Fruit fly (Drosophila melanogaster) whole organism, embryonic: Measurements from ENCODE around the gene Miga.

Experiments used
- ATbp ChIP-seq: fragments of 200-800 bp; sonication (Bioruptor generic); optimal IDR thresholded peaks from 2 replicates; lab custom pipeline; 2017; ENCODE audit warnings: missing biosample characterization, mild to moderate bottlenecking, missing genetic modification characterization, missing genetic modification reagents
- Antp ChIP-seq: fragments of 200-800 bp; sonication (Bioruptor generic); optimal IDR thresholded peaks from 3 replicates; lab custom pipeline; 2016; ENCODE audit warnings: missing biosample characterization, missing genetic modification characterization
- Atf6 ChIP-seq: fragments of 200-800 bp; sonication (Bioruptor generic); IDR thresholded peaks from 2 replicates; pipeline ENCODE4 v1.3.6; 2022; ENCODE audit warnings: missing biosample characterization, missing genetic modification characterization
- Bgb ChIP-seq: fragments of 200-800 bp; sonication (Bioruptor generic); IDR thresholded peaks from 2 replicates; pipeline ENCODE4 v1.3.6; 2022; ENCODE audit warnings: missing biosample characterization, missing genetic modification characterization; ENCODE audit not compliant: partially characterized antibody
- CG10321 ChIP-seq: fragments of 200-800 bp; sonication (Bioruptor generic); IDR thresholded peaks from 2 replicates; pipeline ENCODE4 v1.3.6; 2022; ENCODE audit warnings: missing biosample characterization, missing genetic modification characterization
- CG10431 ChIP-seq: fragments of 200-800 bp; sonication (Bioruptor generic); optimal IDR thresholded peaks from 3 replicates; lab custom pipeline; 2018; ENCODE audit warnings: missing biosample characterization, mild to moderate bottlenecking, missing genetic modification characterization
- CG10543 ChIP-seq: fragments of 200-800 bp; sonication (Bioruptor generic); optimal IDR thresholded peaks from 3 replicates; lab custom pipeline; 2017; ENCODE audit warnings: missing biosample characterization, mild to moderate bottlenecking, missing genetic modification characterization, moderate library complexity
- CG11504 ChIP-seq: fragments of 200-800 bp; sonication (Bioruptor generic); optimal IDR thresholded peaks from 3 replicates; lab custom pipeline; 2019; ENCODE audit warnings: missing biosample characterization, mild to moderate bottlenecking, missing genetic modification characterization, moderate library complexity
- CG11723 ChIP-seq: fragments of 200-800 bp; sonication (Bioruptor generic); optimal IDR thresholded peaks from 2 replicates; lab custom pipeline; 2017; ENCODE audit warnings: missing biosample characterization, mild to moderate bottlenecking, missing genetic modification characterization
- CG12744 ChIP-seq: fragments of 200-800 bp; sonication (Bioruptor generic); optimal IDR thresholded peaks from 2 replicates; lab custom pipeline; 2016; ENCODE audit warnings: missing biosample characterization, missing genetic modification characterization
- CG15514 ChIP-seq: fragments of 200-800 bp; sonication (Bioruptor generic); optimal IDR thresholded peaks from 3 replicates; lab custom pipeline; 2017; ENCODE audit warnings: missing biosample characterization, missing genetic modification characterization, mild to moderate bottlenecking, moderate library complexity, missing genetic modification reagents
- CG15696 ChIP-seq: fragments of 200-800 bp; sonication (Bioruptor generic); optimal IDR thresholded peaks from 2 replicates; lab custom pipeline; 2019; ENCODE audit warnings: missing biosample characterization, mild to moderate bottlenecking, missing genetic modification characterization, moderate library complexity
- CG1647 ChIP-seq: fragments of 200-800 bp; sonication (Bioruptor generic); optimal IDR thresholded peaks from 3 replicates; lab custom pipeline; 2016; ENCODE audit warnings: missing biosample characterization, missing genetic modification characterization
- CG17359 ChIP-seq: fragments of 200-800 bp; sonication (Bioruptor generic); optimal IDR thresholded peaks from 3 replicates; lab custom pipeline; 2018; ENCODE audit warnings: missing biosample characterization, mild to moderate bottlenecking, missing genetic modification characterization, moderate library complexity
- CG18599 ChIP-seq: fragments of 200-800 bp; sonication (Bioruptor generic); optimal IDR thresholded peaks from 3 replicates; lab custom pipeline; 2017; ENCODE audit warnings: missing biosample characterization, missing genetic modification characterization, mild to moderate bottlenecking, moderate library complexity, missing genetic modification reagents
- CG31441 ChIP-seq: fragments of 200-800 bp; sonication (Bioruptor generic); IDR thresholded peaks from 2 replicates; pipeline ENCODE4 v1.3.6; 2022; ENCODE audit warnings: missing biosample characterization, missing genetic modification characterization
- CG32532 ChIP-seq: fragments of 200-800 bp; sonication (Bioruptor generic); IDR thresholded peaks from 2 replicates; pipeline ENCODE4 v1.3.6; 2022; ENCODE audit warnings: missing biosample characterization, missing genetic modification characterization
- CG4360 ChIP-seq: fragments of 200-800 bp; sonication (Bioruptor generic); IDR thresholded peaks from 2 replicates; pipeline ENCODE4 v1.3.6; 2022; ENCODE audit warnings: missing biosample characterization, missing genetic modification characterization
- CG6813 ChIP-seq: fragments of 200-800 bp; sonication (Bioruptor generic); optimal IDR thresholded peaks from 2 replicates; lab custom pipeline; 2017; ENCODE audit warnings: missing biosample characterization, missing genetic modification characterization, mild to moderate bottlenecking, moderate library complexity, missing genetic modification reagents
- CG8924 ChIP-seq: fragments of 200-800 bp; optimal IDR thresholded peaks from 3 replicates; lab custom pipeline; 2019; ENCODE audit warnings: missing biosample characterization, mild to moderate bottlenecking, missing genetic modification characterization, moderate library complexity
- CG9727 ChIP-seq: fragments of 200-800 bp; sonication (Bioruptor generic); optimal IDR thresholded peaks from 3 replicates; lab custom pipeline; 2017; ENCODE audit warnings: missing biosample characterization, mild to moderate bottlenecking, missing genetic modification characterization
- CG9817 ChIP-seq: fragments of 200-800 bp; sonication (Bioruptor generic); optimal IDR thresholded peaks from 2 replicates; lab custom pipeline; 2018; ENCODE audit warnings: missing biosample characterization, mild to moderate bottlenecking, missing genetic modification characterization, moderate library complexity
- D19A ChIP-seq: fragments of 200-800 bp; optimal IDR thresholded peaks from 3 replicates; lab custom pipeline; 2019; ENCODE audit warnings: missing biosample characterization, mild to moderate bottlenecking, missing genetic modification characterization, moderate library complexity
- Deaf1 ChIP-seq: fragments of 200-800 bp; optimal IDR thresholded peaks from 3 replicates; lab custom pipeline; 2019; ENCODE audit warnings: missing biosample characterization, mild to moderate bottlenecking, missing genetic modification characterization, moderate library complexity
- Doc3 ChIP-seq: fragments of 200-800 bp; sonication (Bioruptor generic); IDR thresholded peaks from 3 replicates; pipeline ENCODE4 v1.3.6; 2022; ENCODE audit warnings: missing biosample characterization, missing genetic modification characterization; ENCODE audit not compliant: partially characterized antibody
- Hr78 ChIP-seq, 2 experiments: fragments of 200-800 bp in 1 of 2; fragments of >200 bp in 1 of 2; sonication (Bioruptor generic) in 1 of 2; optimal IDR thresholded peaks; 2 replicates each; lab custom pipeline; 2017 to 2019; ENCODE audit warnings: missing biosample characterization in 2 of 2, missing genetic modification characterization in 2 of 2, mild to moderate bottlenecking in 1 of 2, moderate library complexity in 1 of 2
- MTF-1 ChIP-seq: fragments of 200-800 bp; sonication (Bioruptor generic); optimal IDR thresholded peaks from 2 replicates; lab custom pipeline; 2018; ENCODE audit warnings: missing biosample characterization, mild to moderate bottlenecking, missing genetic modification characterization, borderline replicate concordance
- Meics ChIP-seq: fragments of 200-800 bp; sonication (Bioruptor generic); optimal IDR thresholded peaks from 2 replicates; lab custom pipeline; 2017; ENCODE audit warnings: missing biosample characterization, mild to moderate bottlenecking, missing genetic modification characterization
- Mrtf ChIP-seq: fragments of 200-800 bp; sonication (Bioruptor generic); IDR thresholded peaks from 3 replicates; pipeline ENCODE4 v1.3.6; 2022; ENCODE audit warnings: missing biosample characterization, missing genetic modification characterization
- Nf-YB ChIP-seq: fragments of 200-800 bp; sonication (Bioruptor generic); optimal IDR thresholded peaks from 3 replicates; lab custom pipeline; 2019; ENCODE audit warnings: missing biosample characterization, mild to moderate bottlenecking, missing genetic modification characterization, moderate library complexity
- Pdp1 ChIP-seq, 2 experiments: fragments of 200-800 bp; sonication (Bioruptor generic); optimal IDR thresholded peaks; 3 replicates each; lab custom pipeline; 2016; ENCODE audit warnings: missing biosample characterization in 2 of 2, missing genetic modification characterization in 2 of 2, mild to moderate bottlenecking in 1 of 2, moderate library complexity in 1 of 2
- Ptx1 ChIP-seq: fragments of 200-800 bp; sonication (Bioruptor generic); IDR thresholded peaks from 2 replicates; pipeline ENCODE4 v1.3.6; 2022; ENCODE audit warnings: missing biosample characterization, missing genetic modification characterization
- Sry-δ ChIP-seq: fragments of 200-800 bp; sonication (Bioruptor generic); optimal IDR thresholded peaks from 2 replicates; lab custom pipeline; 2016; ENCODE audit warnings: missing biosample characterization, missing genetic modification characterization
- Tbp ChIP-seq: fragments of >200 bp; optimal IDR thresholded peaks from 2 replicates; lab custom pipeline; 2018; ENCODE audit warnings: missing biosample characterization, missing genetic modification characterization
- ap ChIP-seq: fragments of 200-800 bp; sonication (Bioruptor generic); IDR thresholded peaks from 2 replicates; pipeline ENCODE4 v1.3.6; 2022; ENCODE audit warnings: missing biosample characterization, missing genetic modification characterization
- ci ChIP-seq: fragments of 200-800 bp; sonication (Bioruptor generic); IDR thresholded peaks from 3 replicates; pipeline ENCODE4 v1.3.6; 2022; ENCODE audit warnings: missing biosample characterization, missing genetic modification characterization
- crol ChIP-seq: fragments of 200-800 bp; sonication (Bioruptor generic); IDR thresholded peaks from 2 replicates; pipeline ENCODE4 v1.3.6; 2022; ENCODE audit warnings: missing biosample characterization, missing genetic modification characterization
- gro ChIP-seq: fragments of 200-800 bp; sonication (Bioruptor generic); optimal IDR thresholded peaks from 2 replicates; lab custom pipeline; 2016; ENCODE audit warnings: missing biosample characterization, missing genetic modification characterization
- lmd ChIP-seq: fragments of 200-800 bp; sonication (Bioruptor generic); IDR thresholded peaks from 2 replicates; pipeline ENCODE4 v1.3.6; 2022; ENCODE audit warnings: missing biosample characterization, missing genetic modification characterization
- mirr ChIP-seq: fragments of 200-800 bp; sonication (Bioruptor generic); optimal IDR thresholded peaks from 3 replicates; lab custom pipeline; 2018; ENCODE audit warnings: missing biosample characterization, mild to moderate bottlenecking, missing genetic modification characterization
- nmo ChIP-seq: fragments of 200-800 bp; sonication (Bioruptor generic); optimal IDR thresholded peaks from 2 replicates; lab custom pipeline; 2018; ENCODE audit warnings: missing biosample characterization, mild to moderate bottlenecking, missing genetic modification characterization, moderate library complexity
- org-1 ChIP-seq: fragments of 200-800 bp; sonication (Bioruptor generic); optimal IDR thresholded peaks from 2 replicates; lab custom pipeline; 2017; ENCODE audit warnings: missing biosample characterization, missing genetic modification characterization
- psq ChIP-seq: fragments of 200-800 bp; sonication (Bioruptor generic); optimal IDR thresholded peaks from 2 replicates; lab custom pipeline; 2017; ENCODE audit warnings: missing biosample characterization, missing genetic modification characterization
- rib ChIP-seq: fragments of 200-800 bp; sonication (Bioruptor generic); IDR thresholded peaks from 2 replicates; pipeline ENCODE4 v1.3.6; 2022; ENCODE audit warnings: missing biosample characterization, missing genetic modification characterization
- salm ChIP-seq: fragments of 200-800 bp; sonication (Bioruptor generic); optimal IDR thresholded peaks from 2 replicates; lab custom pipeline; 2018; ENCODE audit warnings: missing biosample characterization, mild to moderate bottlenecking, missing genetic modification characterization
- sd ChIP-seq: fragments of 200-800 bp; sonication (Bioruptor generic); optimal IDR thresholded peaks from 3 replicates; lab custom pipeline; 2018; ENCODE audit warnings: missing biosample characterization, mild to moderate bottlenecking, missing genetic modification characterization, moderate library complexity
- sens ChIP-seq: fragments of 200-800 bp; sonication (Bioruptor generic); peaks from one replicate; lab custom pipeline; 2016; ENCODE audit warnings: missing biosample characterization, missing genetic modification characterization
- stwl ChIP-seq: fragments of 200-800 bp; sonication (Bioruptor generic); optimal IDR thresholded peaks from 3 replicates; lab custom pipeline; 2018; ENCODE audit warnings: missing biosample characterization, mild to moderate bottlenecking, missing genetic modification characterization, moderate library complexity
- sug ChIP-seq: fragments of 200-800 bp; optimal IDR thresholded peaks from 2 replicates; lab custom pipeline; 2019; ENCODE audit warnings: missing biosample characterization, mild to moderate bottlenecking, missing genetic modification characterization, moderate library complexity

Miga gene

DNA sequence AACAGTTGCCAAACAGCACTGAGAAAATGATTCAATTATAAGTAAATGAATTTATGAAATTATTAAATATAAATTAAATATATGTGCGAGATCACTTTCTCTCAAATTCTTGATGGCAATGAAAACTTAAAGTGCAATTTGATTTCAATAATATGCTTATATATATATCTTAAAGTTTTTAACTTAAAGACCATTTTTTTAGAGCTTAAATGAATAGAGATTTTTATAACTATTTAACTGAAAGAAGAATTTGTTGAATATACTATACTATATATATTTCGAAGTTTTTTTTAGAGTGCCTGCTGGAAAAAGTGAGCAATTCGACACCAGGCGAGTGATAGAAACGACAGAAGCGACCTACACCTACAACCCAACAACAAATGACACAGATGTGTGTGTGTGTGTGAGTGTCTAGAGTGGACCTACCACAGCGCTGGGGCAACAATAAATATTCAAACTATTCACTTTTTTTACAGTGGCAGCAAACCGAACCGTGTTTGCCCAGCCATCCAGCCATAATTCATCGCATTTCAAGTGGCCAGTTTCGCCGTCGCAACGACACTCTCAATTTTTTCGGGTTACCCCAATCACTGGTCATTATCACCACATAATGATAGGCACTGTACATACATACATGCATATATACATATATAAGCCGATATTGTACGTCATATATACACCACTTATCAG is 7.4 kb upstream of the Miga start (continued):
- TF ChIP-seq Ptx1 (GFP tag; lab: Robert Waterston, UW), result peak; percentile 67
- TF ChIP-seq MTF-1 (GFP tag; lab: Kevin White, UChicago), result no peak
- no peak for TF ChIP-seq CG6813
- TF ChIP-seq CG9727 (GFP tag; lab: Kevin White, UChicago), result peak; percentile 84
- peak; percentile 34 for TF ChIP-seq ATbp (GFP tag; lab: Kevin White, UChicago)
- TF ChIP-seq CG11504, result peak; percentile 72
- TF ChIP-seq nmo (GFP tag; lab: Kevin White, UChicago), result peak; percentile 79
- TF ChIP-seq Atf6 (GFP tag; lab: Robert Waterston, UW), result 0 out of 2 replicates have a peak, but pooled peaks have one; percentile 13
- no peak for TF ChIP-seq Tbp (GFP tag; lab: Kevin White, UChicago)
- no peak for TF ChIP-seq Sry-δ
- TF ChIP-seq rib (GFP tag; lab: Robert Waterston, UW), result no peak
- TF ChIP-seq Doc3 (GFP tag; lab: Robert Waterston, UW), result no peak
- TF ChIP-seq Nf-YB (GFP tag; lab: Kevin White, UChicago), result peak; percentile 53
- TF ChIP-seq CG1647 (GFP tag; lab: Kevin White, UChicago), result no peak
- no peak for TF ChIP-seq CG9817
- peak; percentile 37 for TF ChIP-seq CG18599 (GFP tag; lab: Kevin White, UChicago)
- no peak for TF ChIP-seq Mrtf
- TF ChIP-seq sens (GFP tag; lab: Kevin White, UChicago), result peak; percentile 28
- TF ChIP-seq Deaf1 (tag; lab: Kevin White, UChicago), result peak; percentile 26
- TF ChIP-seq psq (GFP tag; lab: Kevin White, UChicago), result no peak
- no peak for TF ChIP-seq salm (tag; lab: Kevin White, UChicago)
- peak; percentile 49 for TF ChIP-seq CG4360 (GFP tag; lab: Robert Waterston, UW)
- peak; percentile 24; the same call in 1 of the 2 replicates for TF ChIP-seq lmd
- TF ChIP-seq Hr78 (GFP tag; optimal IDR thresholded peaks at IDR 0.05; lab: Kevin White, UChicago), result no peak
- TF ChIP-seq CG32532 (GFP tag; lab: Robert Waterston, UW), result no peak
- peak; percentile 77 for TF ChIP-seq D19A
- TF ChIP-seq CG12744 (GFP tag; lab: Kevin White, UChicago), result no peak
- peak; percentile 28 for TF ChIP-seq CG15514 (GFP tag; lab: Kevin White, UChicago)
- peak; percentile 90 for TF ChIP-seq CG15696 (tag; lab: Kevin White, UChicago)
- peak; percentile 22 for TF ChIP-seq Meics (GFP tag; lab: Kevin White, UChicago)
- TF ChIP-seq Pdp1 (GFP tag; optimal IDR thresholded peaks at IDR 0.05; lab: Kevin White, UChicago), result peak in 1 of 2 experiments; percentile 11
- TF ChIP-seq CG31441 (GFP tag; lab: Robert Waterston, UW), result peak; percentile 83
- no peak for TF ChIP-seq CG10321 (GFP tag; lab: Robert Waterston, UW)
- no peak for TF ChIP-seq gro
- TF ChIP-seq CG10431, result no peak
- TF ChIP-seq ci (GFP tag; lab: Robert Waterston, UW), result peak; percentile 75
- TF ChIP-seq ap (GFP tag; lab: Robert Waterston, UW), result 0 out of 2 replicates have a peak, but pooled peaks have one; percentile 33
- TF ChIP-seq CG8924, result peak; percentile 89
- no peak for TF ChIP-seq Bgb
- TF ChIP-seq CG17359 (tag; lab: Kevin White, UChicago), result peak; percentile 60
- peak; percentile 7 for TF ChIP-seq org-1
- TF ChIP-seq CG11723 (GFP tag; lab: Kevin White, UChicago), result no peak
- peak; percentile 54 for TF ChIP-seq CG10543
- TF ChIP-seq mirr (GFP tag; lab: Kevin White, UChicago), result peak; percentile 54
- TF ChIP-seq sug, result peak; percentile 55
- TF ChIP-seq Antp (GFP tag; lab: Kevin White, UChicago), result no peak
- TF ChIP-seq stwl (tag; lab: Kevin White, UChicago), result no peak
- no peak for TF ChIP-seq crol (GFP tag; lab: Robert Waterston, UW)
- TF ChIP-seq sd (tag; lab: Kevin White, UChicago), result peak; percentile 20
